Worm (Caenorhabditis elegans): ENCODE results near the gene akt-1.

The akt-1 gene

DNA sequence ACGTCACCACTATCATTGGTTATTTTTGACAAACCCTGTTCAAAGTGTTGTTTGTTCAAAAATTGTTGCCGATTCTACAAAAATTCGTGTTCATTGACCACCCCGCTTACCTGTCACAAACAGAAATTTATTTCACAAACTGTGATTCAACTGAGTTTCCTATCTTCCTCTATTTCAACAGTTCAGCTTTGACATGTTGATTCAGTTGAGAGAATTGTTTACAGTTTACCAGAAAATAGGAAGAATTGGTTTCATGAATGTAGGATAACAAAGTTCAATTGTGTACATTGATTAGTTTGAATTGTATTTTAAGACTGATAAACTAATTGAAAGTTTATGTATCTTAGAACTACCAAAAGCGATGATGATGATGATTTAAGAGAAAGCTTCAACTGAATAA, 3.1 kb upstream of the akt-1 start (continued):
- TF ChIP-seq madf-9 (GFP tag; conservative IDR thresholded peaks at IDR 0.05) (no peak), lim-7 (GFP tag; IDR thresholded peaks at IDR 0.05) (no peak), daf-16 (GFP tag; optimal IDR thresholded peaks at IDR 0.05) (no peak), daf-16 (tag; optimal IDR thresholded peaks at IDR 0.05) (peak; percentile 100), ceh-62 (tag; optimal IDR thresholded peaks at IDR 0.05) (no peak), dmd-6 (GFP tag; IDR thresholded peaks at IDR 0.05) (no peak), dmd-8 (GFP tag; IDR thresholded peaks at IDR 0.05) (no peak), unc-62 (GFP tag; optimal IDR thresholded peaks at IDR 0.05 in 1 of 2) (no peak), unc-62 (tag; optimal IDR thresholded peaks at IDR 0.05) (no peak), dve-1 (tag; optimal IDR thresholded peaks at IDR 0.05; ENCODE audit: insufficient read depth) (peak; percentile 53), skn-1 (tag; optimal IDR thresholded peaks at IDR 0.05) (no peak), nhr-10 (tag; optimal IDR thresholded peaks at IDR 0.05) (no peak), nhr-77 (tag; optimal IDR thresholded peaks at IDR 0.05) (peak; percentile 34), F37D6.2 (tag; optimal IDR thresholded peaks at IDR 0.05) (no peak), fkh-10 (GFP tag; optimal IDR thresholded peaks at IDR 0.05) (no peak), spr-3 (GFP tag; optimal IDR thresholded peaks at IDR 0.05) (no peak), hlh-11 (tag; optimal IDR thresholded peaks at IDR 0.05) (peak; percentile 45)

DNA sequence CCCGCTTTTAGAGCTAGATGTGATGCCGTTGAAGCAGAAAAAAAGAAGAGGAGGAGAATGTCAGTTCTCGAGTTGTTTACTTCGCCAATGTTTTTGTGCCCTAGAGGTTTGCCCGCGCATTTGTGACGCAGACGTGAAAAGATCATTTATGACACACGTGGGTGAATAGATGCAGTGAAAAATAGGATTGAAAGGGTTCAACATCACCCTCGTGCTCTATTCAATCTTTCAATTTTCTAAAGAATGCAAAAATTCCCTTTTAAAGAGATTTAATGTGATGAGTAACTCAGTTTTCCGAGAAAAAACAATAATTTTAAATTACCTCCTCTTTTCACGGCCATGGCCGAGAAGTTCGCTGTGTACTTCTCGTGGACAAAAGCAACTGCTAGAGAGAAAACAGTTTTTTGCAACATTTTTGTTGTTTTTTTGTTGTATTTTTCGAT, 2.2 kb upstream of the akt-1 start:
- TF ChIP-seq lsy-2 (tag; optimal IDR thresholded peaks at IDR 0.05) (peak; percentile 28 to 47), lin-38 (GFP tag; IDR thresholded peaks at IDR 0.05) (no peak), ceh-44 (GFP tag; IDR thresholded peaks at IDR 0.05) (no peak), ceh-28 (tag; optimal IDR thresholded peaks at IDR 0.05) (no peak), madf-5 (GFP tag; IDR thresholded peaks at IDR 0.05) (0 out of 4 replicates have a peak, but pooled peaks of 1 of the 2 experiments have one; percentile 27), dmd-9 (GFP tag; IDR thresholded peaks at IDR 0.05) (no peak), nhr-11 (tag; optimal IDR thresholded peaks at IDR 0.05) (peak; percentile 78), mes-2 (tag; optimal IDR thresholded peaks at IDR 0.05; ENCODE audit: poor library complexity, severe bottlenecking) (peak; percentile 57), hlh-30 (tag; optimal IDR thresholded peaks at IDR 0.05; ENCODE audit: insufficient read depth) (peak; percentile 88), fkh-10 (GFP tag; optimal IDR thresholded peaks at IDR 0.05) (peak; percentile 87), mdl-1 (tag; optimal IDR thresholded peaks at IDR 0.05) (peak; percentile 22 to 98), unc-130 (GFP tag; optimal IDR thresholded peaks at IDR 0.05) (peak; percentile 42), dpl-1 (GFP tag; optimal IDR thresholded peaks at IDR 0.05) (peak; percentile 17), mxl-3 (GFP tag; optimal IDR thresholded peaks at IDR 0.05) (peak; percentile 20), dmd-6 (GFP tag; IDR thresholded peaks at IDR 0.05) (peak; percentile 33; the same call in 1 of the 2 replicates), mep-1 (tag; optimal IDR thresholded peaks at IDR 0.05) (peak; percentile 57), daf-19 (GFP tag; conservative IDR thresholded peaks at IDR 0.05) (no peak), F26F4.8 (GFP tag; conservative IDR thresholded peaks at IDR 0.05) (no peak), dve-1 (tag; optimal IDR thresholded peaks at IDR 0.05; ENCODE audit: insufficient read depth) (peak; percentile 40), hif-1 (tag; optimal IDR thresholded peaks at IDR 0.05) (peak in 1 of 2 experiments; percentile 19), Y75B8A.6 (GFP tag; IDR thresholded peaks at IDR 0.05) (no peak), ZK337.2 (GFP tag; IDR thresholded peaks at IDR 0.05) (0 out of 2 replicates have a peak, but pooled peaks have one; percentile 23), egl-43 (GFP tag; IDR thresholded peaks at IDR 0.05) (no peak), tag-97 (GFP tag; IDR thresholded peaks at IDR 0.05) (no peak), mdt-29 (GFP tag; IDR thresholded peaks at IDR 0.05) (no peak), nhr-41 (GFP tag; IDR thresholded peaks at IDR 0.05) (no peak), aha-1 (tag) (peak; percentile 96), hlh-11 (tag; optimal IDR thresholded peaks at IDR 0.05) (peak; percentile 40), ctbp-1 (GFP tag; IDR thresholded peaks at IDR 0.05) (peak; percentile 40; the same call in 1 of the 2 replicates), unc-62 (GFP tag; optimal IDR thresholded peaks at IDR 0.05 in 1 of 2) (peak in 1 of 2 experiments; percentile 95), unc-62 (tag; optimal IDR thresholded peaks at IDR 0.05) (no peak), pha-4 (GFP tag; IDR thresholded peaks at IDR 0.05) (no peak), pha-4 (tag; optimal IDR thresholded peaks at IDR 0.05) (no peak), rbr-2 (tag; optimal IDR thresholded peaks at IDR 0.05) (peak; percentile 53), daf-16 (GFP tag; optimal IDR thresholded peaks at IDR 0.05) (peak in 1 of 2 experiments; percentile 52), daf-16 (tag; optimal IDR thresholded peaks at IDR 0.05) (peak; percentile 82), nhr-28 (tag; optimal IDR thresholded peaks at IDR 0.05) (peak; percentile 78), ces-1 (GFP tag; optimal IDR thresholded peaks at IDR 0.05) (no peak)

All from whole organism, L4 larva.